Worm (Caenorhabditis elegans) whole organism, L4 larva: ENCODE results near the gene R02D5.7.
A peak's percentile ranks its signal among the peaks of the same experiment; 100 is the strongest.

Experiments used
- F49E8.2 ChIP-seq: sonication (generic microtip); optimal IDR thresholded peaks from 2 replicates; lab custom pipeline; 2016; ENCODE audit warnings: missing compliant biosample characterization, mild to moderate bottlenecking, missing genetic modification characterization, borderline replicate concordance
- R02D3.7 ChIP-seq: fragments of 150-350 bp; sonication (generic microtip); optimal IDR thresholded peaks from 3 replicates; lab custom pipeline; 2014; ENCODE audit warnings: missing biosample characterization, missing genetic modification characterization
- Y75B8A.6 ChIP-seq: fragments of 200-800 bp; sonication (Bioruptor generic); IDR thresholded peaks from 2 replicates; pipeline ENCODE4 v1.3.6; 2022; ENCODE audit warnings: missing genetic modification reagents, missing genetic modification characterization, missing compliant biosample characterization
- ZK546.5 ChIP-seq, 2 experiments: sonication (generic microtip); optimal IDR thresholded peaks; 2 replicates each; lab custom pipeline; 2017; ENCODE audit warnings: missing biosample characterization in 2 of 2, missing genetic modification characterization in 2 of 2
- aly-2 ChIP-seq: sonication (generic microtip); optimal IDR thresholded peaks from 2 replicates; lab custom pipeline; 2018; ENCODE audit warnings: missing biosample characterization, missing genetic modification characterization
- attf-4 ChIP-seq: sonication (generic microtip); optimal IDR thresholded peaks from 3 replicates; lab custom pipeline; 2017; ENCODE audit warnings: missing biosample characterization, missing genetic modification characterization
- ceh-82 ChIP-seq: sonication (generic microtip); optimal IDR thresholded peaks from 2 replicates; lab custom pipeline; 2017; ENCODE audit warnings: missing biosample characterization, missing genetic modification characterization
- cey-2 ChIP-seq: sonication (generic microtip); optimal IDR thresholded peaks from 3 replicates; lab custom pipeline; 2017; ENCODE audit warnings: missing genetic modification characterization, mild to moderate bottlenecking, missing compliant biosample characterization, antibody characterized with exemption, borderline replicate concordance; ENCODE audit not compliant: insufficient read depth
- daf-12 ChIP-seq: fragments of 150-350 bp; optimal IDR thresholded peaks from 2 replicates; lab custom pipeline; 2014; ENCODE audit warnings: missing biosample characterization, missing genetic modification reagents, missing genetic modification characterization
- dmd-6 ChIP-seq: fragments of 200-800 bp; sonication (Bioruptor generic); IDR thresholded peaks from 2 replicates; pipeline ENCODE4 v1.3.6; 2022; ENCODE audit warnings: missing genetic modification reagents, missing genetic modification characterization, missing compliant biosample characterization
- dmd-8 ChIP-seq: fragments of 200-800 bp; sonication (Bioruptor generic); IDR thresholded peaks from 2 replicates; pipeline ENCODE4 v1.3.6; 2022; ENCODE audit warnings: missing genetic modification characterization, missing compliant biosample characterization
- duxl-1 ChIP-seq: sonication (generic microtip); optimal IDR thresholded peaks from 2 replicates; lab custom pipeline; 2016; ENCODE audit warnings: mild to moderate bottlenecking, missing genetic modification characterization, moderate library complexity, missing compliant biosample characterization; ENCODE audit not compliant: poor library complexity
- dve-1 ChIP-seq: sonication (generic microtip); optimal IDR thresholded peaks from 2 replicates; lab custom pipeline; 2017; ENCODE audit warnings: antibody characterized with exemption, mild to moderate bottlenecking, missing genetic modification characterization, missing compliant biosample characterization; ENCODE audit not compliant: insufficient read depth
- egl-43 ChIP-seq: fragments of 200-800 bp; sonication (Bioruptor generic); IDR thresholded peaks from 2 replicates; pipeline ENCODE4 v1.3.6; 2022; ENCODE audit warnings: missing genetic modification reagents, missing genetic modification characterization, missing compliant biosample characterization
- lin-1 ChIP-seq: fragments of 200-800 bp; sonication (Bioruptor generic); IDR thresholded peaks from 2 replicates; pipeline ENCODE4 v1.3.6; 2022; ENCODE audit warnings: missing genetic modification reagents, missing genetic modification characterization, missing compliant biosample characterization
- lin-39 ChIP-seq: fragments of 150-350 bp; optimal IDR thresholded peaks from 2 replicates; lab custom pipeline; 2014; ENCODE audit warnings: missing biosample characterization, missing genetic modification reagents, missing genetic modification characterization
- madf-9 ChIP-seq: fragments of 200-800 bp; sonication (Bioruptor generic); conservative IDR thresholded peaks from 2 replicates; pipeline ENCODE4 v1.3.6; 2022; ENCODE audit warnings: missing genetic modification reagents, missing genetic modification characterization, missing compliant biosample characterization
- mdl-1 ChIP-seq, 2 experiments: fragments of 150-350 bp in 1 of 2; sonication (generic microtip) in 1 of 2; optimal IDR thresholded peaks; 2 replicates each; lab custom pipeline; 2014 to 2017; ENCODE audit warnings: missing biosample characterization in 2 of 2, missing genetic modification characterization in 2 of 2
- mep-1 ChIP-seq: fragments of 150-350 bp; sonication (generic microtip); optimal IDR thresholded peaks from 3 replicates; lab custom pipeline; 2014; ENCODE audit warnings: missing biosample characterization, missing genetic modification characterization
- mxl-2 ChIP-seq: fragments of 200-800 bp; sonication (Bioruptor generic); conservative IDR thresholded peaks from 2 replicates; pipeline ENCODE4 v1.3.6; 2022; ENCODE audit warnings: missing genetic modification reagents, missing genetic modification characterization, missing compliant biosample characterization
- nhr-10 ChIP-seq: fragments of 150-350 bp; optimal IDR thresholded peaks from 2 replicates; lab custom pipeline; 2014; ENCODE audit warnings: missing biosample characterization, missing genetic modification characterization
- nhr-11 ChIP-seq: fragments of 150-350 bp; optimal IDR thresholded peaks from 2 replicates; lab custom pipeline; 2014; ENCODE audit warnings: missing biosample characterization, missing genetic modification characterization
- nhr-25 ChIP-seq: sonication (generic microtip); optimal IDR thresholded peaks from 2 replicates; lab custom pipeline; 2017; ENCODE audit warnings: missing genetic modification characterization, mild to moderate bottlenecking, missing compliant biosample characterization, antibody characterized with exemption, moderate library complexity, borderline replicate concordance; ENCODE audit not compliant: insufficient read depth
- nhr-42 ChIP-seq: fragments of 200-800 bp; sonication (Bioruptor generic); IDR thresholded peaks from 2 replicates; pipeline ENCODE4 v1.3.6; 2022; ENCODE audit warnings: missing genetic modification characterization, missing compliant biosample characterization
- nhr-6 ChIP-seq: fragments of 150-350 bp; optimal IDR thresholded peaks from 2 replicates; lab custom pipeline; 2014; ENCODE audit warnings: missing biosample characterization, missing genetic modification characterization
- nhr-76 ChIP-seq: fragments of 150-350 bp; optimal IDR thresholded peaks from 2 replicates; lab custom pipeline; 2014; ENCODE audit warnings: missing biosample characterization, missing genetic modification characterization
- saeg-2 ChIP-seq: fragments of 200-800 bp; sonication (Bioruptor generic); IDR thresholded peaks from 2 replicates; pipeline ENCODE4 v1.3.6; 2022; ENCODE audit warnings: missing genetic modification reagents, missing genetic modification characterization, missing compliant biosample characterization
- set-16 ChIP-seq: fragments of 200-800 bp; sonication (Bioruptor generic); IDR thresholded peaks from 2 replicates; pipeline ENCODE4 v1.3.6; 2022; ENCODE audit warnings: missing genetic modification reagents, missing genetic modification characterization, missing compliant biosample characterization
- snpc-4 ChIP-seq: fragments of 150-350 bp; optimal IDR thresholded peaks from 2 replicates; lab custom pipeline; 2014; ENCODE audit warnings: missing biosample characterization, missing genetic modification characterization
- unc-130 ChIP-seq: sonication (generic microtip); optimal IDR thresholded peaks from 2 replicates; lab custom pipeline; 2016; ENCODE audit warnings: missing genetic modification reagents, missing genetic modification characterization, missing compliant biosample characterization
- unc-62 ChIP-seq, 3 experiments: fragments of 150-350 bp in 1 of 3; sonication (generic microtip); optimal IDR thresholded peaks in 2 of 3; peaks in 1 of 3; 1 replicate in 1 of 3; 2 replicates in 2 of 3; lab custom pipeline; 2014 to 2017; ENCODE audit warnings: missing biosample characterization in 3 of 3, missing genetic modification characterization in 3 of 3, missing genetic modification reagents in 3 of 3, missing genotype in 1 of 3
- zag-1 ChIP-seq: fragments of 150-350 bp; optimal IDR thresholded peaks from 2 replicates; lab custom pipeline; 2014; ENCODE audit warnings: missing biosample characterization, missing genetic modification characterization
- zfp-2 ChIP-seq: sonication (generic microtip); optimal IDR thresholded peaks from 2 replicates; lab custom pipeline; 2016; ENCODE audit warnings: mild to moderate bottlenecking, missing genetic modification characterization, missing compliant biosample characterization

The R02D5.7 gene

DNA sequence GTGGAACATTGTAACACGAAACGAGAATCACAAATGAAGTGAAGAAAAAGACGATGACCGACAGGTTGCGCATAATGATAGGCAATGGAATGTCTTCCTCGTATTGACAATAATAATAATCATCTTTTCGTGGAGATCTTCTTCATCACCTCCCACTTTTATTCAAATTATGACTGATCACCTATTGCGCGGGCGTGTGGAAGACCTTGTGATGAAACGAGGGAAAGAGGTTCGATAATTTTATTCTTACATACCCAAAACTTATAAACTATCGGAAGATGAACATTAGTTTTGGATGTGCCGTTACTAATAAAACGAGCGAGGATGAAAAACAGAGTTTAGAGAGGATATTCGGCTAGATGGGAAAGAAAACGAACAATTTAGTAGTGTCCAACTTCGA is 41.8 kb upstream of the R02D5.7 start, which contains the start of gene C53A5.2:
Gene C53A5.2, minus strand, starts transcription at position 101 of the 400 bp plus-strand sequence.
- TF ChIP-seq dve-1: no peak
- no peak for TF ChIP-seq Y75B8A.6 (GFP tag; lab: Robert Waterston, UW)

DNA sequence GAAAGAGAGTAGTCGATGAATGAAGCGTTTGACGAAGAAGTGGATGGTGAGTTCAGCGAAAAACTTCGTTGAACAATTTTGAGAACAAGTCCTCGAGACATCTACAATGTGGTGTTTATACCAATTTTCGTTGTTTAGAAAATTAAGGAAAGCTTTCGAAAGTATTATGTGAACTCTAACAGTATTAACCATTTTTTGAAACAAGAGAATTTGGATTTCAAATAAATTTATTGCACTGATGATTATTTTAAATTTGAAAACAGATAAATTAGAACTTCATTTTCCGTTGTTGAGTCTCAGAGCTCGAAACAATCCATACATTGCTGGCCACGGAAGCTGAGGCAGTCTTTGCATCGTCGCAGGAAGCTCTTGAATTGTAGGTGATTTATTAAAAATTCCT is 41.2 kb upstream of the R02D5.7 start, which contains the start of gene C53A5.16:
Gene C53A5.16, minus strand, starts transcription at position 101 of the 400 bp plus-strand sequence.
- TF ChIP-seq aly-2 (tag; lab: Kevin White, UChicago) (no peak), zfp-2 (tag; lab: Kevin White, UChicago) (no peak), R02D3.7 (tag; lab: Kevin White, UChicago) (no peak), nhr-11 (tag; lab: Kevin White, UChicago) (no peak), lin-1 (no peak), lin-39 (no peak), mdl-1 (tag; optimal IDR thresholded peaks at IDR 0.05; lab: Kevin White, UChicago) (no peak), nhr-25 (tag; lab: Kevin White, UChicago) (no peak), ceh-82 (tag; lab: Kevin White, UChicago) (no peak), ZK546.5 (tag; optimal IDR thresholded peaks at IDR 0.05; lab: Kevin White, UChicago) (no peak), nhr-6 (tag; lab: Kevin White, UChicago) (no peak), zag-1 (tag; lab: Kevin White, UChicago) (no peak), F49E8.2 (tag; lab: Kevin White, UChicago) (no peak), saeg-2 (GFP tag; lab: Robert Waterston, UW) (no peak), attf-4 (tag; lab: Kevin White, UChicago) (no peak), unc-62 (GFP tag; optimal IDR thresholded peaks at IDR 0.05 in 1 of 2; lab: Kevin White, UChicago) (no peak), unc-62 (tag; optimal IDR thresholded peaks at IDR 0.05; lab: Kevin White, UChicago) (no peak)

ce11 chrV:14521000-14521399 is 39.7 kb upstream of the R02D5.7 start, which contains the start of gene C53A5.17:
C53A5.17 (minus strand) TSS chrV:14521100.
- TF ChIP-seq lin-39: no peak
- no peak for TF ChIP-seq duxl-1 (tag; lab: Kevin White, UChicago)
- TF ChIP-seq unc-62 (GFP tag; optimal IDR thresholded peaks at IDR 0.05 in 1 of 2; lab: Kevin White, UChicago): peak in 1 of 2 experiments; percentile 32
- TF ChIP-seq unc-62 (tag; optimal IDR thresholded peaks at IDR 0.05; lab: Kevin White, UChicago): no peak

ce11 chrV:14519268-14519667 is 38.0 kb upstream of the R02D5.7 start, which contains the start of gene R02D5.8:
R02D5.8 (minus strand) TSS chrV:14519368.
- TF ChIP-seq dmd-6: no peak
- TF ChIP-seq duxl-1 (tag; lab: Kevin White, UChicago): no peak
- no peak for TF ChIP-seq cey-2
- no peak for TF ChIP-seq nhr-42
- no peak for TF ChIP-seq zag-1 (tag; lab: Kevin White, UChicago)
- no peak for TF ChIP-seq daf-12 (tag; lab: Kevin White, UChicago)
- no peak for TF ChIP-seq saeg-2 (GFP tag; lab: Robert Waterston, UW)
- no peak for TF ChIP-seq set-16
- no peak for TF ChIP-seq dmd-8 (GFP tag; lab: Robert Waterston, UW)
- TF ChIP-seq egl-43: no peak
- no peak for TF ChIP-seq nhr-10 (tag; lab: Kevin White, UChicago)
- no peak for TF ChIP-seq snpc-4
- TF ChIP-seq dve-1: no peak
- TF ChIP-seq mxl-2 (GFP tag; lab: Robert Waterston, UW): no peak
- TF ChIP-seq unc-130 (GFP tag; lab: Kevin White, UChicago): no peak
- TF ChIP-seq nhr-11 (tag; lab: Kevin White, UChicago): no peak
- no peak for TF ChIP-seq madf-9 (GFP tag; lab: Robert Waterston, UW)
- no peak for TF ChIP-seq mep-1

ce11 chrV:14518010-14518409 is 36.7 kb upstream of the R02D5.7 start, which contains the start of gene R02D5.6:
R02D5.6 (minus strand) TSS chrV:14518110.
- TF ChIP-seq nhr-76 (tag; lab: Kevin White, UChicago): no peak
